Worm (Caenorhabditis elegans) whole organism, early embryonic: ENCODE measurements around the gene taf-13.

ENCODE experiments used
- B0310.2 ChIP-seq: sonication (generic microtip); optimal IDR thresholded peaks from 2 replicates; lab custom pipeline; 2016; ENCODE audit warnings: mild to moderate bottlenecking, missing genetic modification characterization, missing compliant biosample characterization
- F13C5.2 ChIP-seq: sonication (generic microtip); optimal IDR thresholded peaks from 2 replicates; lab custom pipeline; 2017; ENCODE audit warnings: mild to moderate bottlenecking, missing genetic modification characterization, inconsistent platforms, missing compliant biosample characterization
- aly-1 ChIP-seq: sonication (generic microtip); optimal IDR thresholded peaks from 2 replicates; lab custom pipeline; 2016; ENCODE audit warnings: missing genetic modification characterization, missing compliant biosample characterization
- ama-1 ChIP-seq: fragments of 150-350 bp; optimal IDR thresholded peaks from 2 replicates; lab custom pipeline; 2014
- ceh-13 ChIP-seq: fragments of 200-800 bp; sonication (Bioruptor generic); optimal IDR thresholded peaks from 2 replicates; lab custom pipeline; 2018; ENCODE audit warnings: mild to moderate bottlenecking, missing genetic modification characterization, missing compliant biosample characterization
- ceh-36 ChIP-seq: sonication (generic microtip); optimal IDR thresholded peaks from 2 replicates; lab custom pipeline; 2016; ENCODE audit warnings: missing genetic modification characterization, inconsistent platforms, missing compliant biosample characterization
- ets-7 ChIP-seq: sonication (generic microtip); optimal IDR thresholded peaks from 2 replicates; lab custom pipeline; 2016; ENCODE audit warnings: missing genotype, missing genetic modification characterization, missing compliant biosample characterization
- flt-1 ChIP-seq: fragments of 200-800 bp; sonication (Bioruptor generic); IDR thresholded peaks from 2 replicates; pipeline ENCODE4 v1.3.6; 2022; ENCODE audit warnings: missing genetic modification characterization, missing compliant biosample characterization
- hmbx-1 ChIP-seq: sonication (generic microtip); optimal IDR thresholded peaks from 2 replicates; lab custom pipeline; 2016; ENCODE audit warnings: mild to moderate bottlenecking, missing genetic modification characterization, missing compliant biosample characterization
- hmg-4 ChIP-seq: fragments of 200-800 bp; sonication (Bioruptor generic); optimal IDR thresholded peaks from 2 replicates; lab custom pipeline; 2018; ENCODE audit warnings: mild to moderate bottlenecking, missing genetic modification characterization, missing compliant biosample characterization
- hnd-1 ChIP-seq: sonication (generic microtip); optimal IDR thresholded peaks from 2 replicates; lab custom pipeline; 2016; ENCODE audit warnings: missing genetic modification characterization, missing compliant biosample characterization
- pes-1 ChIP-seq: fragments of 200-800 bp; sonication (Bioruptor generic); IDR thresholded peaks from 2 replicates; pipeline ENCODE4 v1.3.6; 2022; ENCODE audit warnings: missing genetic modification reagents, missing genetic modification characterization, missing compliant biosample characterization
- scrt-1 ChIP-seq: fragments of 200-800 bp; sonication (Bioruptor generic); IDR thresholded peaks from 2 replicates; pipeline ENCODE4 v1.3.6; 2022; ENCODE audit warnings: missing genetic modification characterization, missing compliant biosample characterization
- sea-1 ChIP-seq: fragments of 200-800 bp; sonication (Bioruptor generic); conservative IDR thresholded peaks from 2 replicates; pipeline ENCODE4 v1.3.6; 2022; ENCODE audit warnings: missing genetic modification characterization, missing compliant biosample characterization
- tbx-11 ChIP-seq: fragments of 200-800 bp; sonication (Bioruptor generic); IDR thresholded peaks from 2 replicates; pipeline ENCODE4 v1.3.6; 2022; ENCODE audit warnings: missing genetic modification characterization, missing compliant biosample characterization
- tbx-37 ChIP-seq: fragments of 200-800 bp; sonication (Bioruptor generic); conservative IDR thresholded peaks from 2 replicates; pipeline ENCODE4 v1.3.6; 2022; ENCODE audit warnings: missing genetic modification reagents, missing genetic modification characterization, missing compliant biosample characterization
- tra-4 ChIP-seq: sonication (generic microtip); optimal IDR thresholded peaks from 2 replicates; lab custom pipeline; 2017; ENCODE audit warnings: missing genetic modification characterization, missing compliant biosample characterization

The taf-13 gene

DNA sequence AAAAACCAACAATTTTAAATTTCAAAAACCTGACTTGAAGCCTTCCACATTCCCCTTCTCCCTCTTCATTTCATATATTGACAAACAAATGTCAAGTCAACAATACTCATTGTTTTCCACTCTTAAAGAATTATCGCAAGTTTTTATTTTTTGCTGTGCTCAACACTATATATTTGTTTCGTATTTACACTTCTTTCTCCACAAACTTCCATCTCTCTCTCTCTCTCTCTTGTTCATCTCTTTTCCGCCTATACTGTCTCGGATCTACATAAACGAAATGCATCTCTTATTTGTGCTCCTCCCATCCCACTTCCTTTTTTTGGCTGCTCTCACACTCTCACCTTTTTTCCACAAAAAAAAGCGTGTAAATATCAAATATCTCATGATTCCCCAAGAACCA, 7.3 kb upstream of the taf-13 start, which contains the start of gene C14A4.12:
Gene C14A4.12 (plus strand): TSS at position 301 of the 400 bp plus-strand sequence.
- no peak for TF ChIP-seq hmg-4 (GFP tag; lab: Kevin White, UChicago)
- no peak for TF ChIP-seq pes-1
- TF ChIP-seq hnd-1: no peak
- TF ChIP-seq ceh-36 (tag; lab: Kevin White, UChicago): no peak
- TF ChIP-seq B0310.2: no peak
- TF ChIP-seq scrt-1 (GFP tag; lab: Robert Waterston, UW): no peak
- TF ChIP-seq ets-7 (tag; lab: Kevin White, UChicago): no peak
- no peak for TF ChIP-seq F13C5.2
- TF ChIP-seq flt-1 (GFP tag; lab: Robert Waterston, UW): no peak
- TF ChIP-seq ama-1: no peak
- no peak for TF ChIP-seq tbx-11 (GFP tag; lab: Robert Waterston, UW)
- no peak for TF ChIP-seq tra-4 (tag; lab: Kevin White, UChicago)
- TF ChIP-seq hmbx-1 (tag; lab: Kevin White, UChicago): no peak
- no peak for TF ChIP-seq aly-1 (tag; lab: Kevin White, UChicago)
- no peak for TF ChIP-seq tbx-37
- TF ChIP-seq sea-1 (GFP tag; lab: Robert Waterston, UW): no peak
- TF ChIP-seq ceh-13 (GFP tag; lab: Kevin White, UChicago): no peak

DNA sequence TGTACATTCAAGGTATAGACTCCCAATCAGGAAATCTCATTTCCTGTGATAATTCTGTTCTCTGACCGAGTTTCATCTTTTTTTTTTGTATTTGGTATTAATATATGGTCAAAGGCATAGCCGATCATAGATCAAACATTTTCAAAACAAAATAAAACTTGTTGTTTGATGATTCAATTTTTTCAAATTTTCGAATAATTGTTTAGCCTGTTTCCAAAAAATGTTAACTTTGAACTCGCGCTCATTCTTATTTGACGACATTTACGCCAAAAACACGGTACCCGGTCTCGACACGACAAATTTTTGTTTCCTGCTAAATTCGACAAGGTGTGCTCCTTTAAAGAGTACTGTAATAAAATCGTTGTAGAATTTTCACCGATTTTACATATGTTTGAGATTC, 3.4 kb upstream of the taf-13 start:
- TF ChIP-seq tbx-37 (no peak), tra-4 (tag; lab: Kevin White, UChicago) (no peak), F13C5.2 (no peak), hnd-1 (no peak), ceh-36 (tag; lab: Kevin White, UChicago) (no peak), ama-1 (no peak), aly-1 (tag; lab: Kevin White, UChicago) (no peak), hmg-4 (GFP tag; lab: Kevin White, UChicago) (no peak), pes-1 (no peak), ceh-13 (GFP tag; lab: Kevin White, UChicago) (no peak), B0310.2 (no peak), sea-1 (GFP tag; lab: Robert Waterston, UW) (no peak), flt-1 (GFP tag; lab: Robert Waterston, UW) (no peak)

DNA sequence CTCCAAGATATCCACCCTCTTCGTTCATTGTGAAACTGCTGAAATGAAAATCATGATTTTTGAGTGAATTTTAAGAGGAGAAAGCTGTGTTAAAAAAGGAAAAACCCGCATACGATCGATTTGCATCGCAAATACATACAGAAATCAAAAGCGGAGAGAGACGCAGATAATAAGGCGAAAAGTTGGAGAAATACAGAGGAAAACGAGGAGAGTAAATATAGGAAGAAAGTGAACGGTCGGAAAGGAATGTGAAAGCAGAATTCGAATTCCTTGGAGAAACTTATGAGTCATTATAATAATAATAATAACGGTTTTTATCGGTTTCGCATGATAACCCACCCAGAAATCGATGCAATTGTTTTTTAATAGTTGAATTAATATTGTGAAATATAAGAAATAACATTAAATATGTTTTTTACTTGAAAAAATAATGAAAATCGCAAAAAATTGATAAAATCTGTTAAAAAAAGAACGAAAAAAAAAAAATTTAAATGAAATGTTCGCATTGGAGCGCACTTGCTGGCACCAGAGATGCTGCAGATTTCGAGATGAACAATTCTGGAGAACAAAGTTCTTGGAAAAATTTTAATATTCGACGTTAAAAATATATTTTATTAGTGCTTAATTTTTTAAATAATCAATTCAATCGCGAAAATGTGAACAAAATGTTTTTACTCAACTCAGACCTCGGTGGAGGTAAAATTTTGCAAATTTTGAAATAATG, 2.0 kb upstream of the taf-13 start, which contains the start of gene ccm-3:
Gene ccm-3 (minus strand): TSS at position 38 of the 724 bp plus-strand sequence.
- no peak for TF ChIP-seq ama-1
- no peak for TF ChIP-seq flt-1 (GFP tag; lab: Robert Waterston, UW)
- no peak for TF ChIP-seq B0310.2
- TF ChIP-seq sea-1 (GFP tag; lab: Robert Waterston, UW): no peak
- TF ChIP-seq hmbx-1 (tag; lab: Kevin White, UChicago): no peak
- TF ChIP-seq scrt-1 (GFP tag; lab: Robert Waterston, UW): no peak
- TF ChIP-seq ceh-13 (GFP tag; lab: Kevin White, UChicago): no peak
- TF ChIP-seq ets-7 (tag; lab: Kevin White, UChicago): no peak
- TF ChIP-seq tbx-11 (GFP tag; lab: Robert Waterston, UW): no peak
- TF ChIP-seq ceh-36 (tag; lab: Kevin White, UChicago): no peak
- TF ChIP-seq F13C5.2: no peak
- TF ChIP-seq hmg-4 (GFP tag; lab: Kevin White, UChicago): no peak
- TF ChIP-seq hnd-1: no peak
- TF ChIP-seq tra-4 (tag; lab: Kevin White, UChicago): no peak
- no peak for TF ChIP-seq aly-1 (tag; lab: Kevin White, UChicago)
- TF ChIP-seq pes-1: no peak
- TF ChIP-seq tbx-37: no peak

DNA sequence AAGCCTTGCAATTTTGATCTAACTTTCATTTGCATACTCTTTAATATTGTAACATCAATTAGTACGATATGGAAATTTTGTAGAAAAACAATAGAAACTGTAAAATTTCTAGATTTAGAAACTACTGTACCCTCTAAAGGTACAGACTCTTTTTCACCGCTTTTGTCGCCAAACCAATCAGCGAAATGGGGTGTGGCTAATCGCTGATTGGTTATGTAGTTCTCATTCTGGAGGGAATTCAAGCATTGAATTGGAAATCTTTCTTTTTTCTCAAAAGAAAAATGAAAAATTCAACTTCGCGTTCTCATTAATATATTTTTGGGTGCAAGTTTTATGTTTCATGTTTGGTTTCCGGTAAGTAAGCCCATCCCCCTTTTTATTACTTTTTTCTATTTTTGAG, 1.9 kb downstream of the taf-13 start:
- no peak for TF ChIP-seq hmbx-1 (tag; lab: Kevin White, UChicago)
- no peak for TF ChIP-seq scrt-1 (GFP tag; lab: Robert Waterston, UW)
- TF ChIP-seq ceh-13 (GFP tag; lab: Kevin White, UChicago): no peak
- no peak for TF ChIP-seq B0310.2
- no peak for TF ChIP-seq F13C5.2
- no peak for TF ChIP-seq flt-1 (GFP tag; lab: Robert Waterston, UW)
- TF ChIP-seq ets-7 (tag; lab: Kevin White, UChicago): no peak
- no peak for TF ChIP-seq ceh-36 (tag; lab: Kevin White, UChicago)
- no peak for TF ChIP-seq sea-1 (GFP tag; lab: Robert Waterston, UW)
- no peak for TF ChIP-seq tbx-37
- no peak for TF ChIP-seq hmg-4 (GFP tag; lab: Kevin White, UChicago)

ce11 chrII:10602184-10602583, 3.2 kb downstream of the taf-13 start, which contains the start of gene srv-2:
Gene srv-2, minus strand, starts transcription at chrII:10602284.
- TF ChIP-seq hnd-1 (no peak), sea-1 (GFP tag; lab: Robert Waterston, UW) (no peak), ceh-13 (GFP tag; lab: Kevin White, UChicago) (no peak), flt-1 (GFP tag; lab: Robert Waterston, UW) (no peak), B0310.2 (no peak), tbx-37 (no peak), scrt-1 (GFP tag; lab: Robert Waterston, UW) (no peak), tbx-11 (GFP tag; lab: Robert Waterston, UW) (no peak), hmg-4 (GFP tag; lab: Kevin White, UChicago) (no peak)

DNA sequence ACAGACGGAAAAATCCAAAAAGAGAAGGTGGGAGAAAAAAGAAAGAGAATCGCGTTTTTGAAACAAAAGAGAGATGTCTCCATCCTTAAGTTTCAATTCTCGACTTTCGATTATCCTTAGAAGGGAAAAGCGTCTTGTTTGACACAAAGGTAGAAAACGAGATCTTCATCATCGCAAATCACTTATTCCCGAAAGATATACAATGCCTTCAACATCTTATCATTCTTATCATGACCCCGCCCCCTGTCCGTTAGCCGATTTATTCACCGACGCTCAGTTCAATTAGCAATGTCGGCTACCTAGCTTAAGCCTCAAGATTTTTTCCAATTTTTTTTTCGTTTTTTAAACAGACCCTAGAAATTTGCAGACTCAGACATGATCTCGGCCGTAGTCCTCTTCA, 6.4 kb downstream of the taf-13 start, which contains the start of gene C14A4.9:
Gene C14A4.9 (plus strand): TSS at position 368 of the 400 bp plus-strand sequence.
- no peak for TF ChIP-seq flt-1 (GFP tag; lab: Robert Waterston, UW)
- TF ChIP-seq ceh-13 (GFP tag; lab: Kevin White, UChicago): no peak
- TF ChIP-seq aly-1 (tag; lab: Kevin White, UChicago): no peak
- TF ChIP-seq hnd-1: no peak
- no peak for TF ChIP-seq scrt-1 (GFP tag; lab: Robert Waterston, UW)
- no peak for TF ChIP-seq B0310.2
- no peak for TF ChIP-seq tbx-11 (GFP tag; lab: Robert Waterston, UW)
- no peak for TF ChIP-seq ceh-36 (tag; lab: Kevin White, UChicago)
- TF ChIP-seq tra-4 (tag; lab: Kevin White, UChicago): no peak
- no peak for TF ChIP-seq ama-1
- no peak for TF ChIP-seq ets-7 (tag; lab: Kevin White, UChicago)
- TF ChIP-seq hmbx-1 (tag; lab: Kevin White, UChicago): no peak
- no peak for TF ChIP-seq sea-1 (GFP tag; lab: Robert Waterston, UW)
- no peak for TF ChIP-seq F13C5.2
- no peak for TF ChIP-seq pes-1
- no peak for TF ChIP-seq hmg-4 (GFP tag; lab: Kevin White, UChicago)
- no peak for TF ChIP-seq tbx-37
